Worm (Caenorhabditis elegans): ENCODE measurements around the gene mrps-9.

DNA sequence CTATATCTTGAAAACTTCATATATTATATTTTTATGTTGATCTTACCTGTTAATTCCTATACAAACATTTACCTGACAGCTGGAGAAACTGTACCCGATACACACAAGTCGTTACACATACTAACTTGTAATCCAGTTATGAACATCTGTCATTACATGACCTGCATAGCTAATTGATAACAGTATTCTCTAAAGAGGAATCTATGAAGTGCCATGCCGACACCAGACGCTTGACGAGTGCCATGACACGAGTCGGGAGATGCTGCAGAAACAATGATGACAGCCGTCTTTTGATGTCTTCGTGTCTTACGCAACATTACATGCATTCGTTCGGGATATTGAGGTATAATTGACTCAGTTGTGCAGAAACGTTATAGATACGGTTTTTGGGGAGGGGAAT lies 45.8 kb upstream of the mrps-9 start:
- TF ChIP-seq pha-4 (tag; optimal IDR thresholded peaks at IDR 0.05) (no peak), unc-62 (GFP tag; optimal IDR thresholded peaks at IDR 0.05) (no peak), elt-3 (tag; optimal IDR thresholded peaks at IDR 0.05) (no peak)

Data from whole organism, mixed stage, embryonic.